Worm (Caenorhabditis elegans) whole organism, young adult: ENCODE data around the gene bbs-4.

Source experiments
- F23B12.7 ChIP-seq: sonication (generic microtip); optimal IDR thresholded peaks from 2 replicates; lab custom pipeline; 2017; ENCODE audit warnings: missing genetic modification characterization, mild to moderate bottlenecking, missing compliant biosample characterization, antibody characterized with exemption, moderate library complexity; ENCODE audit not compliant: insufficient read depth
- aptf-3 ChIP-seq: fragments of 200-800 bp; sonication (Bioruptor generic); IDR thresholded peaks from 2 replicates; pipeline ENCODE4 v1.3.6; 2022; ENCODE audit warnings: missing genetic modification characterization, missing compliant biosample characterization
- bed-2 ChIP-seq: fragments of 200-800 bp; sonication (Bioruptor generic); IDR thresholded peaks from 2 replicates; pipeline ENCODE4 v1.3.6; 2022; ENCODE audit warnings: missing genetic modification reagents, missing genetic modification characterization, missing compliant biosample characterization
- chd-7 ChIP-seq: sonication (generic microtip); optimal IDR thresholded peaks from 2 replicates; lab custom pipeline; 2016; ENCODE audit warnings: mild to moderate bottlenecking, missing genetic modification characterization, moderate library complexity, missing compliant biosample characterization
- dpl-1 ChIP-seq: fragments of 150-350 bp; optimal IDR thresholded peaks from 2 replicates; lab custom pipeline; 2014; ENCODE audit warnings: missing biosample characterization, missing genetic modification reagents, missing genetic modification characterization
- lin-35 ChIP-seq, 3 experiments: fragments of 150-350 bp in 2 of 3; sonication (generic microtip) in 1 of 3; optimal IDR thresholded peaks; 2 replicates each; lab custom pipeline; 2014 to 2018; ENCODE audit warnings: missing biosample characterization in 3 of 3, missing genetic modification characterization in 3 of 3, missing genetic modification reagents in 3 of 3
- zim-3 ChIP-seq: sonication (generic microtip); optimal IDR thresholded peaks from 2 replicates; lab custom pipeline; 2017; ENCODE audit warnings: mild to moderate bottlenecking, missing genetic modification characterization, moderate library complexity, missing compliant biosample characterization

DNA sequence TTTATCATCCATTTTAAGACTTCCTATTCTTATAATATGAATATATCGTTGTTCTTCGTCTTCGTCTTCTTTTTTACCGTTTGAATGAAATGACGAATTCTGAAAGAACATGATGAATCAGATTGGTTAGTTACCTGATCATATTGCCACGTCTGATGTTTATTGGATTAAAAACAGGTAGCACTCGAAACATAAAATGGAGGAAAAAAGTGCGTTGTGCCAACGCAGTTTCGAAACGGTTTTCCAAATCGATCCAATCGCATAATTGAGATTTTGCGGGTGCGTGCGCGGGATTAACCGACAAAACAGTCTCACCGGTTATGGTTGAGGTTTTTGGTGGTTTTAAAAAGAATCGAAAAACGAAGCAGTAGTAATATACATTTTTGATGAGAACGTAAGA lies 16.4 kb downstream of the bbs-4 start, which contains the start of gene rom-2:
- TF ChIP-seq chd-7 (tag; lab: Kevin White, UChicago) = no peak
- TF ChIP-seq bed-2 (GFP tag; lab: Robert Waterston, UW) = no peak
- TF ChIP-seq zim-3 (tag; lab: Kevin White, UChicago) = no peak
- no peak for TF ChIP-seq dpl-1
- no peak for TF ChIP-seq aptf-3 (GFP tag; lab: Robert Waterston, UW)
- no peak for TF ChIP-seq F23B12.7 (tag; lab: Kevin White, UChicago)
- no peak for TF ChIP-seq lin-35 (GFP tag; optimal IDR thresholded peaks at IDR 0.05; lab: Kevin White, UChicago)
